Fruit fly (Drosophila melanogaster) whole organism, embryonic: ENCODE results near the gene Pop2.
A peak's percentile ranks its signal among the peaks of the same experiment; 100 is the strongest.

Experiments used
- CG17612 ChIP-seq: fragments of 200-800 bp; sonication (Bioruptor generic); IDR thresholded peaks from 2 replicates; pipeline ENCODE4 v1.3.6; 2022; ENCODE audit warnings: missing biosample characterization, missing genetic modification characterization
- tx ChIP-seq: fragments of 200-800 bp; sonication (Bioruptor generic); optimal IDR thresholded peaks from 2 replicates; lab custom pipeline; 2016; ENCODE audit warnings: missing biosample characterization, missing genetic modification characterization

DNA sequence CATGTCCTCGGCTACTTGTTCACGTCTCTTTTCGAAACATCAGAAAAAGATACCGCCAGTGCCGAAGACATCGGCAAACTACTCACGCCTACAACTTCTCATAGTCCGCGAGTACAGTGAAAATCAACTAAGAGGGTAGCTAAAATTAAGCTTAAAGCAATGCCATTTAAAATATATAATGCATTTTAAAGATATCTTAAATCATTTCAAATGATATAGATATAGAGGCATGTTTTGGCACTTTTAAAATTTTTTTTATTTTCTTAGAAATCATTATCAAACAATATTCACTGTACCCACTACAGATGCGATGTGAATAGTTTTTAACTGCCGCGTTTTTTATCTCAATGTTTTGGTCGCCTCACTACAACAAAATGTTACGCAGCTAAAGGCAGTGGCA, 47.9 kb upstream of the Pop2 start:
- peak; percentile 8; the same call in 1 of the 2 replicates for TF ChIP-seq CG17612 (GFP tag; lab: Robert Waterston, UW)
- no peak for TF ChIP-seq tx (GFP tag; lab: Kevin White, UChicago)
